Worm (Caenorhabditis elegans) whole organism, young adult: ENCODE data around the gene T05C12.4.

Source experiments
- F57A8.1 ChIP-seq: fragments of 200-800 bp; sonication (Bioruptor generic); optimal IDR thresholded peaks from 2 replicates; lab custom pipeline; 2018; ENCODE audit warnings: mild to moderate bottlenecking, missing genetic modification characterization, moderate library complexity, missing compliant biosample characterization
- ama-1 ChIP-seq, 3 experiments: fragments of 150-350 bp in 1 of 3; sonication (generic microtip) in 2 of 3; optimal IDR thresholded peaks; 2 replicates each; lab custom pipeline; 2014 to 2018; ENCODE audit warnings: missing biosample characterization in 2 of 3, missing genetic modification characterization in 2 of 3, missing genetic modification reagents in 2 of 3
- die-1 ChIP-seq: sonication (generic microtip); optimal IDR thresholded peaks from 2 replicates; lab custom pipeline; 2016; ENCODE audit warnings: missing genotype, mild to moderate bottlenecking, missing genetic modification characterization, missing compliant biosample characterization
- efl-1 ChIP-seq: fragments of 150-350 bp; optimal IDR thresholded peaks from 2 replicates; lab custom pipeline; 2014; ENCODE audit warnings: missing biosample characterization, missing genetic modification reagents, missing genetic modification characterization
- egrh-3 ChIP-seq: fragments of 200-800 bp; sonication (Bioruptor generic); IDR thresholded peaks from 2 replicates; pipeline ENCODE4 v1.3.6; 2022; ENCODE audit warnings: missing genetic modification reagents, missing genetic modification characterization, missing compliant biosample characterization
- lin-26 ChIP-seq: fragments of 200-800 bp; sonication (Bioruptor generic); IDR thresholded peaks from 2 replicates; pipeline ENCODE4 v1.3.6; 2022; ENCODE audit warnings: missing genetic modification reagents, missing genetic modification characterization, missing compliant biosample characterization
- madf-10 ChIP-seq: sonication (generic microtip); optimal IDR thresholded peaks from 2 replicates; lab custom pipeline; 2016; ENCODE audit warnings: mild to moderate bottlenecking, missing genetic modification characterization, missing compliant biosample characterization
- madf-3 ChIP-seq: fragments of 200-800 bp; sonication (Bioruptor generic); IDR thresholded peaks from 2 replicates; pipeline ENCODE4 v1.3.6; 2022; ENCODE audit warnings: missing genetic modification reagents, missing genetic modification characterization, missing compliant biosample characterization
- snpc-1.3 ChIP-seq: sonication (generic microtip); optimal IDR thresholded peaks from 2 replicates; lab custom pipeline; 2017; ENCODE audit warnings: missing genetic modification characterization, mild to moderate bottlenecking, missing compliant biosample characterization, antibody characterized with exemption, moderate library complexity, missing genotype, missing genetic modification reagents; ENCODE audit not compliant: insufficient read depth

The T05C12.4 gene

ce11 chrII:8127794-8128193 is 52.4 kb downstream of the T05C12.4 start (continued):
- no peak for TF ChIP-seq efl-1 (GFP tag; lab: Kevin White, UChicago)
- TF ChIP-seq lin-26 (GFP tag; lab: Robert Waterston, UW), result no peak
- no peak for TF ChIP-seq die-1 (tag; lab: Kevin White, UChicago)
- TF ChIP-seq madf-3, result no peak
- no peak for TF ChIP-seq snpc-1.3
- no peak for TF ChIP-seq egrh-3 (GFP tag; lab: Robert Waterston, UW)
- no peak for TF ChIP-seq ama-1 (optimal IDR thresholded peaks at IDR 0.05; lab: Kevin White, UChicago)
- no peak for TF ChIP-seq ama-1 (GFP tag; optimal IDR thresholded peaks at IDR 0.05; lab: Kevin White, UChicago)
- TF ChIP-seq F57A8.1, result no peak
- TF ChIP-seq madf-10, result no peak
- TF ChIP-seq, all 124 proteins: peak for 3
